Worm (Caenorhabditis elegans) whole organism, young adult: ENCODE data around the gene T24C2.5.

ENCODE experiments used
- B0019.2 ChIP-seq: fragments of 200-800 bp; sonication (Bioruptor generic); conservative IDR thresholded peaks from 2 replicates; pipeline ENCODE4 v1.3.6; 2022; ENCODE audit warnings: missing genetic modification reagents, missing genetic modification characterization, missing compliant biosample characterization
- F10E7.11 ChIP-seq: sonication (generic microtip); optimal IDR thresholded peaks from 2 replicates; lab custom pipeline; 2017; ENCODE audit warnings: mild to moderate bottlenecking, missing genetic modification characterization, moderate library complexity, missing compliant biosample characterization
- F22D6.2 ChIP-seq: sonication (generic microtip); optimal IDR thresholded peaks from 2 replicates; lab custom pipeline; 2016; ENCODE audit warnings: mild to moderate bottlenecking, missing genetic modification characterization, missing compliant biosample characterization
- K11D2.4 ChIP-seq: fragments of 200-800 bp; sonication (Bioruptor generic); IDR thresholded peaks from 2 replicates; pipeline ENCODE4 v1.3.6; 2022; ENCODE audit warnings: missing genetic modification reagents, missing genetic modification characterization, missing compliant biosample characterization
- K12H6.12 ChIP-seq: fragments of 200-800 bp; sonication (Bioruptor generic); optimal IDR thresholded peaks from 2 replicates; lab custom pipeline; 2018; ENCODE audit warnings: mild to moderate bottlenecking, missing genetic modification characterization, missing compliant biosample characterization
- Y53F4B.3 ChIP-seq: fragments of 200-800 bp; sonication (Bioruptor generic); IDR thresholded peaks from 2 replicates; pipeline ENCODE4 v1.3.6; 2022; ENCODE audit warnings: missing genetic modification reagents, missing genetic modification characterization, missing compliant biosample characterization
- Y53G8AR.9 ChIP-seq: fragments of 200-800 bp; sonication (Bioruptor generic); conservative IDR thresholded peaks from 2 replicates; pipeline ENCODE4 v1.3.6; 2022; ENCODE audit warnings: missing genetic modification reagents, missing genetic modification characterization, missing compliant biosample characterization
- Y56A3A.18 ChIP-seq: fragments of 200-800 bp; sonication (Bioruptor generic); IDR thresholded peaks from 2 replicates; pipeline ENCODE4 v1.3.6; 2022; ENCODE audit warnings: missing genetic modification reagents, missing genetic modification characterization, missing compliant biosample characterization
- Y67H2A.10 ChIP-seq: fragments of 200-800 bp; sonication (Bioruptor generic); conservative IDR thresholded peaks from 2 replicates; pipeline ENCODE4 v1.3.6; 2022; ENCODE audit warnings: missing genetic modification reagents, missing genetic modification characterization, missing compliant biosample characterization
- aptf-2 ChIP-seq: fragments of 200-800 bp; sonication (Bioruptor generic); conservative IDR thresholded peaks from 2 replicates; pipeline ENCODE4 v1.3.6; 2022; ENCODE audit warnings: missing genetic modification reagents, missing genetic modification characterization, missing compliant biosample characterization
- cebp-1 ChIP-seq, 2 experiments: fragments of 200-800 bp in 1 of 2; sonication (Bioruptor generic) in 1 of 2; sonication (generic microtip) in 1 of 2; IDR thresholded peaks in 1 of 2; optimal IDR thresholded peaks in 1 of 2; 2 replicates each; pipeline versions ENCODE4 v1.3.6 to Lab custom; 2017 to 2022; ENCODE audit warnings: missing compliant biosample characterization in 2 of 2, missing genetic modification characterization in 2 of 2, mild to moderate bottlenecking in 1 of 2, missing genetic modification reagents in 1 of 2, moderate library complexity in 1 of 2
- ceh-100 ChIP-seq: fragments of 200-800 bp; sonication (Bioruptor generic); IDR thresholded peaks from 2 replicates; pipeline ENCODE4 v1.3.6; 2022; ENCODE audit warnings: missing genetic modification reagents, missing genetic modification characterization, missing compliant biosample characterization
- chd-7 ChIP-seq: sonication (generic microtip); optimal IDR thresholded peaks from 2 replicates; lab custom pipeline; 2016; ENCODE audit warnings: mild to moderate bottlenecking, missing genetic modification characterization, moderate library complexity, missing compliant biosample characterization
- die-1 ChIP-seq: sonication (generic microtip); optimal IDR thresholded peaks from 2 replicates; lab custom pipeline; 2016; ENCODE audit warnings: missing genotype, mild to moderate bottlenecking, missing genetic modification characterization, missing compliant biosample characterization
- dox-1 ChIP-seq: fragments of 200-800 bp; sonication (Bioruptor generic); IDR thresholded peaks from 2 replicates; pipeline ENCODE4 v1.3.6; 2022; ENCODE audit warnings: missing genetic modification reagents, missing genetic modification characterization, missing compliant biosample characterization
- egl-18 ChIP-seq: fragments of 200-800 bp; sonication (Bioruptor generic); IDR thresholded peaks from 2 replicates; pipeline ENCODE4 v1.3.6; 2022; ENCODE audit warnings: missing genetic modification reagents, missing genetic modification characterization, missing compliant biosample characterization
- egrh-3 ChIP-seq: fragments of 200-800 bp; sonication (Bioruptor generic); IDR thresholded peaks from 2 replicates; pipeline ENCODE4 v1.3.6; 2022; ENCODE audit warnings: missing genetic modification reagents, missing genetic modification characterization, missing compliant biosample characterization
- ets-4 ChIP-seq: fragments of 200-800 bp; sonication (Bioruptor generic); optimal IDR thresholded peaks from 2 replicates; lab custom pipeline; 2018; ENCODE audit warnings: mild to moderate bottlenecking, missing genetic modification characterization, missing compliant biosample characterization
- gei-17 ChIP-seq: fragments of 200-800 bp; sonication (Bioruptor generic); optimal IDR thresholded peaks from 2 replicates; lab custom pipeline; 2018; ENCODE audit warnings: mild to moderate bottlenecking, missing genetic modification characterization, missing compliant biosample characterization
- him-1 ChIP-seq: sonication (generic microtip); optimal IDR thresholded peaks from 2 replicates; lab custom pipeline; 2016; ENCODE audit warnings: missing genotype, missing genetic modification reagents, missing genetic modification characterization, missing compliant biosample characterization
- hrde-1 ChIP-seq: sonication (generic microtip); optimal IDR thresholded peaks from 2 replicates; lab custom pipeline; 2016; ENCODE audit warnings: missing genetic modification characterization, mild to moderate bottlenecking, missing compliant biosample characterization, moderate library complexity, missing genotype, missing genetic modification reagents, borderline replicate concordance
- hsf-1 ChIP-seq: fragments of 200-800 bp; sonication (Bioruptor generic); IDR thresholded peaks from 2 replicates; pipeline ENCODE4 v1.3.6; 2022; ENCODE audit warnings: missing genetic modification reagents, missing genetic modification characterization, missing compliant biosample characterization
- let-526 ChIP-seq: fragments of 200-800 bp; sonication (Bioruptor generic); IDR thresholded peaks from 2 replicates; pipeline ENCODE4 v1.3.6; 2022; ENCODE audit warnings: missing genetic modification reagents, missing genetic modification characterization, missing compliant biosample characterization
- lin-26 ChIP-seq: fragments of 200-800 bp; sonication (Bioruptor generic); IDR thresholded peaks from 2 replicates; pipeline ENCODE4 v1.3.6; 2022; ENCODE audit warnings: missing genetic modification reagents, missing genetic modification characterization, missing compliant biosample characterization
- lin-40 ChIP-seq: sonication (generic microtip); optimal IDR thresholded peaks from 2 replicates; lab custom pipeline; 2016; ENCODE audit warnings: missing genetic modification characterization, mild to moderate bottlenecking, missing compliant biosample characterization, missing genotype, missing genetic modification reagents
- lin-54 ChIP-seq: fragments of 200-800 bp; sonication (Bioruptor generic); optimal IDR thresholded peaks from 2 replicates; lab custom pipeline; 2018; ENCODE audit warnings: mild to moderate bottlenecking, missing genetic modification characterization, missing compliant biosample characterization
- lsy-27 ChIP-seq: sonication (generic microtip); optimal IDR thresholded peaks from 2 replicates; lab custom pipeline; 2017; ENCODE audit warnings: missing genetic modification characterization, mild to moderate bottlenecking, missing compliant biosample characterization, antibody characterized with exemption, missing genotype, borderline replicate concordance; ENCODE audit not compliant: insufficient read depth
- madf-6 ChIP-seq: fragments of 200-800 bp; sonication (Bioruptor generic); IDR thresholded peaks from 2 replicates; pipeline ENCODE4 v1.3.6; 2022; ENCODE audit warnings: missing genetic modification reagents, missing genetic modification characterization, missing compliant biosample characterization
- madf-8 ChIP-seq: fragments of 200-800 bp; sonication (Bioruptor generic); conservative IDR thresholded peaks from 2 replicates; pipeline ENCODE4 v1.3.6; 2022; ENCODE audit warnings: missing genetic modification reagents, missing genetic modification characterization, missing compliant biosample characterization
- mcd-1 ChIP-seq: fragments of 200-800 bp; sonication (Bioruptor generic); IDR thresholded peaks from 2 replicates; pipeline ENCODE4 v1.3.6; 2022; ENCODE audit warnings: missing genetic modification reagents, missing genetic modification characterization, missing compliant biosample characterization
- nhr-80 ChIP-seq: sonication (generic microtip); optimal IDR thresholded peaks from 2 replicates; lab custom pipeline; 2016; ENCODE audit warnings: missing genetic modification characterization, missing compliant biosample characterization
- snpc-3.4 ChIP-seq: sonication (generic microtip); optimal IDR thresholded peaks from 2 replicates; lab custom pipeline; 2017; ENCODE audit warnings: missing genetic modification characterization, mild to moderate bottlenecking, missing compliant biosample characterization, antibody characterized with exemption, moderate library complexity, missing genotype, missing genetic modification reagents
- tbp1 ChIP-seq: fragments of 200-800 bp; sonication (Bioruptor generic); optimal IDR thresholded peaks from 2 replicates; lab custom pipeline; 2018; ENCODE audit warnings: mild to moderate bottlenecking, missing genetic modification characterization, missing compliant biosample characterization
- unc-62 ChIP-seq: fragments of 150-350 bp; optimal IDR thresholded peaks from 2 replicates; lab custom pipeline; 2014; ENCODE audit warnings: missing biosample characterization, missing genetic modification reagents, missing genetic modification characterization
- zfh-2 ChIP-seq: fragments of 200-800 bp; sonication (Bioruptor generic); conservative IDR thresholded peaks from 2 replicates; pipeline ENCODE4 v1.3.6; 2022; ENCODE audit warnings: missing genetic modification reagents, missing genetic modification characterization, missing compliant biosample characterization
- ztf-22 ChIP-seq: fragments of 200-800 bp; sonication (Bioruptor generic); optimal IDR thresholded peaks from 2 replicates; lab custom pipeline; 2018; ENCODE audit warnings: mild to moderate bottlenecking, missing genetic modification characterization, moderate library complexity, missing compliant biosample characterization
- ztf-26 ChIP-seq: sonication (generic microtip); optimal IDR thresholded peaks from 2 replicates; lab custom pipeline; 2017; ENCODE audit warnings: missing genetic modification characterization, missing compliant biosample characterization
- ztf-28 ChIP-seq: fragments of 200-800 bp; sonication (Bioruptor generic); IDR thresholded peaks from 2 replicates; pipeline ENCODE4 v1.3.6; 2022; ENCODE audit warnings: missing genetic modification reagents, missing genetic modification characterization, missing compliant biosample characterization

T24C2.5 gene

ce11 chrX:14503282-14503681 lies 30.9 kb upstream of the T24C2.5 start:
- TF ChIP-seq lin-26 (GFP tag; lab: Robert Waterston, UW) (0 out of 2 replicates have a peak, but pooled peaks have one; percentile 42), unc-62 (GFP tag; lab: Kevin White, UChicago) (peak; percentile 24), egrh-3 (GFP tag; lab: Robert Waterston, UW) (no peak)

- no peak for TF ChIP-seq K11D2.4 (GFP tag; lab: Robert Waterston, UW)
- TF ChIP-seq Y56A3A.18 (GFP tag; lab: Robert Waterston, UW) = 0 out of 2 replicates have a peak, but pooled peaks have one; percentile 6
- TF ChIP-seq egrh-3 (GFP tag; lab: Robert Waterston, UW) = peak; percentile 29; the same call in 1 of the 2 replicates
- peak; percentile 30 for TF ChIP-seq nhr-80 (tag; lab: Kevin White, UChicago)
- peak; percentile 13 for TF ChIP-seq unc-62 (GFP tag; lab: Kevin White, UChicago)
- TF ChIP-seq cebp-1 (GFP tag; IDR thresholded peaks at IDR 0.05; lab: Robert Waterston, UW) = no peak
- peak; percentile 21 for TF ChIP-seq cebp-1 (tag; optimal IDR thresholded peaks at IDR 0.05; lab: Kevin White, UChicago)
- no peak for TF ChIP-seq K12H6.12
- TF ChIP-seq zfh-2 (GFP tag; lab: Robert Waterston, UW) = peak; percentile 94
- peak; percentile 64 for TF ChIP-seq dox-1
- no peak for TF ChIP-seq F22D6.2
- no peak for TF ChIP-seq Y53G8AR.9 (GFP tag; lab: Robert Waterston, UW)
- TF ChIP-seq ztf-22 = no peak
- no peak for TF ChIP-seq snpc-3.4 (tag; lab: Kevin White, UChicago)
Observed at ce11 chrX:14503800-14504550, 30.2 kb upstream of the T24C2.5 start, which contains the start of gene M163.1. M163.1 (minus strand) TSS chrX:14503824.

ce11 chrX:14504551-14504902 lies 29.7 kb upstream of the T24C2.5 start:
- TF ChIP-seq chd-7 (tag; lab: Kevin White, UChicago) (no peak), him-1 (tag; lab: Kevin White, UChicago) (no peak), nhr-80 (tag; lab: Kevin White, UChicago) (peak; percentile 38)

ce11 chrX:14505578-14506353 lies 28.5 kb upstream of the T24C2.5 start:
- TF ChIP-seq madf-6 (GFP tag; lab: Robert Waterston, UW) (0 out of 2 replicates have a peak, but pooled peaks have one; percentile 32), Y67H2A.10 (GFP tag; lab: Robert Waterston, UW) (no peak), ztf-26 (tag; lab: Kevin White, UChicago) (peak; percentile 18), gei-17 (peak; percentile 22), madf-8 (no peak), Y53F4B.3 (GFP tag; lab: Robert Waterston, UW) (no peak), lsy-27 (tag; lab: Kevin White, UChicago) (no peak), lin-40 (tag; lab: Kevin White, UChicago) (peak; percentile 36), chd-7 (tag; lab: Kevin White, UChicago) (peak; percentile 52), aptf-2 (GFP tag; lab: Robert Waterston, UW) (no peak), lin-26 (GFP tag; lab: Robert Waterston, UW) (peak; percentile 36; the same call in 1 of the 2 replicates), die-1 (tag; lab: Kevin White, UChicago) (no peak), dox-1 (peak; percentile 69), lin-54 (GFP tag; lab: Kevin White, UChicago) (no peak), tbp1 (GFP tag; lab: Kevin White, UChicago) (peak; percentile 16), ceh-100 (GFP tag; lab: Robert Waterston, UW) (no peak), let-526 (GFP tag; lab: Robert Waterston, UW) (peak; percentile 23; the same call in 1 of the 2 replicates), ztf-28 (GFP tag; lab: Robert Waterston, UW) (no peak), mcd-1 (GFP tag; lab: Robert Waterston, UW) (0 out of 2 replicates have a peak, but pooled peaks have one; percentile 21), F10E7.11 (tag; lab: Kevin White, UChicago) (no peak), B0019.2 (GFP tag; lab: Robert Waterston, UW) (no peak), ets-4 (peak; percentile 36), nhr-80 (tag; lab: Kevin White, UChicago) (peak; percentile 92), egl-18 (GFP tag; lab: Robert Waterston, UW) (no peak), hrde-1 (tag; lab: Kevin White, UChicago) (no peak), hsf-1 (GFP tag; lab: Robert Waterston, UW) (no peak)
